Fruit fly (Drosophila melanogaster): ENCODE data around the gene Usp2.

The Usp2 gene

dm6 chrX:22443518-22443917 is 12.1 kb upstream of the Usp2 start:
- TF ChIP-seq CG2116 (GFP tag; optimal IDR thresholded peaks at IDR 0.05) (peak; percentile 43), CG2712 (tag; optimal IDR thresholded peaks at IDR 0.05) (peak; percentile 28), HLH4C (GFP tag; IDR thresholded peaks at IDR 0.05; ENCODE audit: partially characterized antibody) (0 out of 3 replicates have a peak, but pooled peaks have one; percentile 32), Sry-δ (GFP tag; optimal IDR thresholded peaks at IDR 0.05) (peak; percentile 66), CG18476 (GFP tag; optimal IDR thresholded peaks at IDR 0.05) (no peak), CG6791 (GFP tag; IDR thresholded peaks at IDR 0.05; ENCODE audit: partially characterized antibody) (0 out of 3 replicates have a peak, but pooled peaks have one; percentile 22), CG6765 (GFP tag; optimal IDR thresholded peaks at IDR 0.05) (no peak), sens (GFP tag) (no peak), gem (tag; optimal IDR thresholded peaks at IDR 0.05) (peak; percentile 26), her (GFP tag; optimal IDR thresholded peaks at IDR 0.05) (no peak), crp (GFP tag; optimal IDR thresholded peaks at IDR 0.05) (peak in 1 of 2 experiments; percentile 75), Mrtf (GFP tag; IDR thresholded peaks at IDR 0.05) (no peak), slbo (GFP tag; IDR thresholded peaks at IDR 0.05) (peak; percentile 29; the same call in 1 of the 2 replicates), CG12155 (GFP tag; optimal IDR thresholded peaks at IDR 0.05) (no peak), nerfin-2 (GFP tag; IDR thresholded peaks at IDR 0.05; ENCODE audit: partially characterized antibody) (no peak), Opbp (GFP tag; IDR thresholded peaks at IDR 0.05; ENCODE audit: partially characterized antibody) (peak; percentile 41; the same call in 2 of the 3 replicates), Rx (GFP tag; IDR thresholded peaks at IDR 0.05) (no peak), Med (GFP tag) (peak; percentile 28), dan (GFP tag; IDR thresholded peaks at IDR 0.05) (no peak), CG8089 (GFP tag; optimal IDR thresholded peaks at IDR 0.05) (no peak), jumu (GFP tag; optimal IDR thresholded peaks at IDR 0.05) (no peak), Dref (GFP tag; IDR thresholded peaks at IDR 0.05) (peak; percentile 66), jigr1 (GFP tag; IDR thresholded peaks at IDR 0.05) (no peak), row (GFP tag; IDR thresholded peaks at IDR 0.05) (peak; percentile 38), Meics (GFP tag; optimal IDR thresholded peaks at IDR 0.05) (peak; percentile 7), CG10267 (tag; optimal IDR thresholded peaks at IDR 0.05) (peak; percentile 1), zen2 (GFP tag; IDR thresholded peaks at IDR 0.05; ENCODE audit: partially characterized antibody) (peak; percentile 37; the same call in 2 of the 3 replicates), CG13287 (GFP tag; IDR thresholded peaks at IDR 0.05; ENCODE audit: partially characterized antibody) (peak; percentile 17; the same call in 1 of the 2 replicates), E2f2 (GFP tag; IDR thresholded peaks at IDR 0.05) (peak; percentile 19; the same call in 1 of the 2 replicates), NFAT (GFP tag; IDR thresholded peaks at IDR 0.05) (no peak), CG34224 (GFP tag; IDR thresholded peaks at IDR 0.05; ENCODE audit: partially characterized antibody) (0 out of 3 replicates have a peak, but pooled peaks have one; percentile 25), zen (tag; optimal IDR thresholded peaks at IDR 0.05) (peak; percentile 6), HHEX (GFP tag; optimal IDR thresholded peaks at IDR 0.05) (no peak), CG4360 (GFP tag; IDR thresholded peaks at IDR 0.05) (no peak), CG12391 (tag; optimal IDR thresholded peaks at IDR 0.05) (peak; percentile 33), CG11456 (GFP tag; IDR thresholded peaks at IDR 0.05) (no peak), CG30020 (tag; optimal IDR thresholded peaks at IDR 0.05) (peak; percentile 86), B-H2 (GFP tag; optimal IDR thresholded peaks at IDR 0.05) (no peak), amos (GFP tag; IDR thresholded peaks at IDR 0.05; ENCODE audit: partially characterized antibody) (peak; percentile 30; the same call in 1 of the 2 replicates), disco-r (GFP tag; optimal IDR thresholded peaks at IDR 0.05) (no peak), CG1024 (GFP tag; IDR thresholded peaks at IDR 0.05) (peak; percentile 48), CG17802 (tag; optimal IDR thresholded peaks at IDR 0.05) (peak; percentile 98), CG10543 (GFP tag; optimal IDR thresholded peaks at IDR 0.05) (peak; percentile 1), stwl (tag; optimal IDR thresholded peaks at IDR 0.05) (peak; percentile 26), CG17361 (GFP tag; IDR thresholded peaks at IDR 0.05) (0 out of 3 replicates have a peak, but pooled peaks have one; percentile 17), CG9817 (tag; optimal IDR thresholded peaks at IDR 0.05) (no peak), CG12659 (GFP tag; optimal IDR thresholded peaks at IDR 0.05) (peak; percentile 25), lilli (GFP tag; optimal IDR thresholded peaks at IDR 0.05) (peak; percentile 9), CG4328 (GFP tag; optimal IDR thresholded peaks at IDR 0.05) (no peak)
